Worm (Caenorhabditis elegans) whole organism, late embryonic: Measurements from ENCODE around the gene W01A11.1.

Source experiments
- C38D4.7 ChIP-seq: fragments of 200-800 bp; sonication (Bioruptor generic); optimal IDR thresholded peaks from 2 replicates; lab custom pipeline; 2018; ENCODE audit warnings: mild to moderate bottlenecking, missing genetic modification characterization, moderate library complexity, missing compliant biosample characterization
- K09A11.1 ChIP-seq: sonication (generic microtip); optimal IDR thresholded peaks from 2 replicates; lab custom pipeline; 2017; ENCODE audit warnings: antibody characterized with exemption, mild to moderate bottlenecking, missing genetic modification characterization, missing compliant biosample characterization; ENCODE audit not compliant: insufficient read depth
- T23F11.4 ChIP-seq: fragments of 200-800 bp; sonication (Bioruptor generic); optimal IDR thresholded peaks from 2 replicates; lab custom pipeline; 2018; ENCODE audit warnings: mild to moderate bottlenecking, missing genetic modification characterization, missing compliant biosample characterization
- Y22D7AL.16 ChIP-seq: sonication (generic microtip); optimal IDR thresholded peaks from 2 replicates; lab custom pipeline; 2016; ENCODE audit warnings: missing genetic modification characterization, missing compliant biosample characterization
- ceh-19 ChIP-seq: fragments of 200-800 bp; sonication (Bioruptor generic); optimal IDR thresholded peaks from 2 replicates; lab custom pipeline; 2018; ENCODE audit warnings: mild to moderate bottlenecking, missing genetic modification characterization, missing compliant biosample characterization
- ceh-22 ChIP-seq: sonication (generic microtip); optimal IDR thresholded peaks from 2 replicates; lab custom pipeline; 2017; ENCODE audit warnings: missing biosample characterization, missing genetic modification characterization
- ceh-24 ChIP-seq: sonication (generic microtip); optimal IDR thresholded peaks from 2 replicates; lab custom pipeline; 2016; ENCODE audit warnings: mild to moderate bottlenecking, missing genetic modification characterization, missing compliant biosample characterization
- ceh-30 ChIP-seq: fragments of 150-350 bp; optimal IDR thresholded peaks from 2 replicates; lab custom pipeline; 2014; ENCODE audit warnings: missing biosample characterization, missing genetic modification characterization
- ceh-31 ChIP-seq: sonication (generic microtip); optimal IDR thresholded peaks from 2 replicates; lab custom pipeline; 2016; ENCODE audit warnings: missing genetic modification characterization, missing compliant biosample characterization
- ceh-34 ChIP-seq: sonication (generic microtip); optimal IDR thresholded peaks from 2 replicates; lab custom pipeline; 2016; ENCODE audit warnings: mild to moderate bottlenecking, missing genetic modification characterization, missing compliant biosample characterization
- ceh-9 ChIP-seq: sonication (generic microtip); optimal IDR thresholded peaks from 2 replicates; lab custom pipeline; 2016; ENCODE audit warnings: mild to moderate bottlenecking, missing genetic modification characterization, inconsistent platforms, missing compliant biosample characterization
- dve-1 ChIP-seq: sonication (generic microtip); optimal IDR thresholded peaks from 2 replicates; lab custom pipeline; 2017; ENCODE audit warnings: antibody characterized with exemption, mild to moderate bottlenecking, missing genetic modification characterization, missing compliant biosample characterization
- elt-4 ChIP-seq: sonication (generic microtip); optimal IDR thresholded peaks from 2 replicates; lab custom pipeline; 2016; ENCODE audit warnings: missing genetic modification characterization, missing compliant biosample characterization
- ets-4 ChIP-seq: sonication (generic microtip); optimal IDR thresholded peaks from 2 replicates; lab custom pipeline; 2016; ENCODE audit warnings: missing genetic modification characterization, missing compliant biosample characterization
- fax-1 ChIP-seq: sonication (generic microtip); optimal IDR thresholded peaks from 2 replicates; lab custom pipeline; 2016; ENCODE audit warnings: missing genotype, missing genetic modification characterization, missing compliant biosample characterization
- fkh-6 ChIP-seq: sonication (generic microtip); optimal IDR thresholded peaks from 2 replicates; lab custom pipeline; 2016; ENCODE audit warnings: missing genetic modification characterization, missing compliant biosample characterization
- gmeb-2 ChIP-seq: sonication (generic microtip); optimal IDR thresholded peaks from 2 replicates; lab custom pipeline; 2016; ENCODE audit warnings: missing genetic modification characterization, inconsistent platforms, missing compliant biosample characterization
- hlh-13 ChIP-seq: fragments of 200-800 bp; sonication (Bioruptor generic); optimal IDR thresholded peaks from 2 replicates; lab custom pipeline; 2018; ENCODE audit warnings: mild to moderate bottlenecking, missing genetic modification characterization, missing compliant biosample characterization
- hlh-15 ChIP-seq: sonication (generic microtip); optimal IDR thresholded peaks from 2 replicates; lab custom pipeline; 2016; ENCODE audit warnings: missing genetic modification characterization, missing compliant biosample characterization
- hlh-30 ChIP-seq: sonication (generic microtip); optimal IDR thresholded peaks from 2 replicates; lab custom pipeline; 2017; ENCODE audit warnings: antibody characterized with exemption, missing genetic modification characterization, missing compliant biosample characterization; ENCODE audit not compliant: insufficient read depth
- hlh-8 ChIP-seq: sonication (generic microtip); optimal IDR thresholded peaks from 2 replicates; lab custom pipeline; 2016; ENCODE audit warnings: missing genotype, missing genetic modification characterization, missing compliant biosample characterization
- lim-6 ChIP-seq: sonication (generic microtip); optimal IDR thresholded peaks from 2 replicates; lab custom pipeline; 2016; ENCODE audit warnings: missing genetic modification characterization, missing compliant biosample characterization
- nfya-1 ChIP-seq: sonication (generic microtip); optimal IDR thresholded peaks from 2 replicates; lab custom pipeline; 2017; ENCODE audit warnings: missing genetic modification characterization, mild to moderate bottlenecking, missing compliant biosample characterization, antibody characterized with exemption, moderate library complexity
- nhr-11 ChIP-seq: fragments of 150-350 bp; optimal IDR thresholded peaks from 2 replicates; lab custom pipeline; 2014; ENCODE audit warnings: missing biosample characterization, missing genetic modification characterization
- nhr-232 ChIP-seq: sonication (generic microtip); optimal IDR thresholded peaks from 2 replicates; lab custom pipeline; 2016; ENCODE audit warnings: missing genetic modification characterization, missing compliant biosample characterization
- npax-4 ChIP-seq: sonication (generic microtip); optimal IDR thresholded peaks from 2 replicates; lab custom pipeline; 2016; ENCODE audit warnings: missing genetic modification characterization, missing compliant biosample characterization
- odd-2 ChIP-seq: sonication (generic microtip); optimal IDR thresholded peaks from 2 replicates; lab custom pipeline; 2017; ENCODE audit warnings: antibody characterized with exemption, mild to moderate bottlenecking, missing genetic modification characterization, missing compliant biosample characterization
- pha-2 ChIP-seq: sonication (generic microtip); optimal IDR thresholded peaks from 2 replicates; lab custom pipeline; 2017; ENCODE audit warnings: mild to moderate bottlenecking, missing genetic modification characterization, missing compliant biosample characterization
- pros-1 ChIP-seq: fragments of 150-350 bp; optimal IDR thresholded peaks from 2 replicates; lab custom pipeline; 2014; ENCODE audit warnings: missing biosample characterization, missing genetic modification reagents, missing genetic modification characterization
- rnt-1 ChIP-seq: sonication (generic microtip); optimal IDR thresholded peaks from 2 replicates; lab custom pipeline; 2016; ENCODE audit warnings: missing genetic modification characterization, missing compliant biosample characterization
- sox-2 ChIP-seq: fragments of 200-800 bp; sonication (Bioruptor generic); IDR thresholded peaks from 2 replicates; pipeline ENCODE4 v1.3.6; 2022; ENCODE audit warnings: missing genetic modification reagents, missing genetic modification characterization, missing compliant biosample characterization
- sox-4 ChIP-seq: sonication (generic microtip); optimal IDR thresholded peaks from 2 replicates; lab custom pipeline; 2017; ENCODE audit warnings: mild to moderate bottlenecking, missing genetic modification characterization, inconsistent platforms, missing compliant biosample characterization
- tbx-2 ChIP-seq: sonication (generic microtip); optimal IDR thresholded peaks from 2 replicates; lab custom pipeline; 2016; ENCODE audit warnings: missing genetic modification characterization, missing compliant biosample characterization
- unc-3 ChIP-seq, 2 experiments: fragments of 200-800 bp in 1 of 2; sonication (Bioruptor generic) in 1 of 2; sonication (generic microtip) in 1 of 2; conservative IDR thresholded peaks in 1 of 2; optimal IDR thresholded peaks in 1 of 2; 2 replicates each; pipeline versions ENCODE4 v1.3.6 to Lab custom; 2016 to 2022; ENCODE audit warnings: missing compliant biosample characterization in 2 of 2, missing genetic modification characterization in 2 of 2, missing genetic modification reagents in 1 of 2
- unc-55 ChIP-seq: sonication (generic microtip); optimal IDR thresholded peaks from 2 replicates; lab custom pipeline; 2017; ENCODE audit warnings: missing biosample characterization, missing genetic modification reagents, missing genetic modification characterization
- unc-86 ChIP-seq: sonication (generic microtip); optimal IDR thresholded peaks from 2 replicates; lab custom pipeline; 2016; ENCODE audit warnings: missing genetic modification characterization, missing compliant biosample characterization

W01A11.1 gene

ce11 chrV:6458302-6458998 is 40.6 kb upstream of the W01A11.1 start:
- TF ChIP-seq hlh-13 (GFP tag; lab: Kevin White, UChicago): no peak
- no peak for TF ChIP-seq Y22D7AL.16 (tag; lab: Kevin White, UChicago)
- TF ChIP-seq unc-86 (tag; lab: Kevin White, UChicago): no peak
- no peak for TF ChIP-seq sox-2
- TF ChIP-seq ceh-31 (tag; lab: Kevin White, UChicago): no peak
- no peak for TF ChIP-seq rnt-1
- TF ChIP-seq T23F11.4 (GFP tag; lab: Kevin White, UChicago): no peak
- TF ChIP-seq K09A11.1 (tag; lab: Kevin White, UChicago): no peak
- no peak for TF ChIP-seq lim-6 (tag; lab: Kevin White, UChicago)
- no peak for TF ChIP-seq ceh-34 (tag; lab: Kevin White, UChicago)
- no peak for TF ChIP-seq ets-4 (tag; lab: Kevin White, UChicago)
- no peak for TF ChIP-seq sox-4
- TF ChIP-seq ceh-30 (tag; lab: Kevin White, UChicago): no peak
- no peak for TF ChIP-seq odd-2 (tag; lab: Kevin White, UChicago)
- no peak for TF ChIP-seq ceh-19 (GFP tag; lab: Kevin White, UChicago)
- TF ChIP-seq dve-1 (tag; lab: Kevin White, UChicago): no peak

DNA sequence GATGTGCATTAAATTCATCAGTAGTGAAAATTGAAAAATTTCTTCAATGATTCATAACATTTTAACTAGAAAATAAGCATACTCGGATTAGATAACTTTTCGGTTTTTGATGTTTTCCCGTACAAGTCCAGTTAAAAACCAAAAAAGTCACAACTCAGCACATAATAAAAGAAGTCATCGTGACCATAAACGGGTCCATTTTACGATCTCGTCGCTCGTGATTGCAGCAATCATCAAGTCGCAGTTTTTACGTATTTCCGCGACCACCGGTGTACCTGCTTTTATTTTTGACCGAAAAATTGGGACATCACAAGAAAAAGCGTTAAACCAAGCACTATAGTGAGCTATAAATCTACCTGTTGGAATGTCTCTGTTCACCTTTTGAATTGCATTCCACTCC is 37.8 kb upstream of the W01A11.1 start:
- no peak for TF ChIP-seq pros-1 (tag; lab: Kevin White, UChicago)
- no peak for TF ChIP-seq C38D4.7 (GFP tag; lab: Kevin White, UChicago)
- TF ChIP-seq tbx-2 (tag; lab: Kevin White, UChicago): no peak
- no peak for TF ChIP-seq fkh-6
- no peak for TF ChIP-seq ceh-22 (tag; lab: Kevin White, UChicago)
- no peak for TF ChIP-seq ceh-9 (tag; lab: Kevin White, UChicago)
- no peak for TF ChIP-seq nfya-1 (tag; lab: Kevin White, UChicago)
- TF ChIP-seq elt-4 (tag; lab: Kevin White, UChicago): no peak
- TF ChIP-seq gmeb-2 (tag; lab: Kevin White, UChicago): no peak
- no peak for TF ChIP-seq fax-1 (tag; lab: Kevin White, UChicago)
- TF ChIP-seq nhr-11: no peak
- TF ChIP-seq hlh-30 (tag; lab: Kevin White, UChicago): no peak
- TF ChIP-seq unc-86 (tag; lab: Kevin White, UChicago): no peak
- no peak for TF ChIP-seq T23F11.4 (GFP tag; lab: Kevin White, UChicago)
- TF ChIP-seq pha-2: no peak
- no peak for TF ChIP-seq npax-4 (tag; lab: Kevin White, UChicago)
- TF ChIP-seq hlh-15 (tag; lab: Kevin White, UChicago): no peak

ce11 chrV:6462606-6463005 is 36.4 kb upstream of the W01A11.1 start:
- TF ChIP-seq nfya-1 (tag; lab: Kevin White, UChicago): no peak
- no peak for TF ChIP-seq ceh-34 (tag; lab: Kevin White, UChicago)
- no peak for TF ChIP-seq odd-2 (tag; lab: Kevin White, UChicago)
- TF ChIP-seq, all 69 proteins: peak for 0

- TF ChIP-seq unc-55 (GFP tag; lab: Kevin White, UChicago) (peak; percentile 73), hlh-15 (tag; lab: Kevin White, UChicago) (no peak)
These were observed 34.8 kb upstream of the W01A11.1 start for ce11 chrV:6464238-6464637.

- TF ChIP-seq nfya-1 (tag; lab: Kevin White, UChicago) (no peak), nhr-232 (tag; lab: Kevin White, UChicago) (no peak), unc-86 (tag; lab: Kevin White, UChicago) (no peak), hlh-15 (tag; lab: Kevin White, UChicago) (no peak), ceh-34 (tag; lab: Kevin White, UChicago) (no peak), hlh-8 (tag; lab: Kevin White, UChicago) (no peak), ceh-24 (tag; lab: Kevin White, UChicago) (no peak), pros-1 (tag; lab: Kevin White, UChicago) (no peak), unc-3 (GFP tag; conservative IDR thresholded peaks at IDR 0.05; lab: Robert Waterston, UW) (no peak), unc-3 (tag; optimal IDR thresholded peaks at IDR 0.05; lab: Kevin White, UChicago) (no peak)
- TF ChIP-seq, all 69 proteins: peak for 0
These were observed 34.3 kb upstream of the W01A11.1 start, which contains the start of gene unc-83 for ce11 chrV:6464765-6465164. Gene unc-83, plus strand, starts transcription at chrV:6465065.
